Worm (Caenorhabditis elegans): Measurements from ENCODE around the gene algn-7.

The algn-7 gene

ce11 chrV:19907365-19907764 lies 26.8 kb downstream of the algn-7 start, which contains the start of gene fars-2:
Gene fars-2 (minus strand): TSS chrV:19907434.
- TF ChIP-seq dmd-4 (tag; optimal IDR thresholded peaks at IDR 0.05): no peak
- no peak for TF ChIP-seq C34F6.9 (tag; optimal IDR thresholded peaks at IDR 0.05)
- no peak for TF ChIP-seq ceh-82 (tag; optimal IDR thresholded peaks at IDR 0.05)
- no peak for TF ChIP-seq sem-4 (tag; optimal IDR thresholded peaks at IDR 0.05)
- no peak for TF ChIP-seq mbf-1 (tag; optimal IDR thresholded peaks at IDR 0.05)
- no peak for TF ChIP-seq F13H6.1 (tag; optimal IDR thresholded peaks at IDR 0.05)
- no peak for TF ChIP-seq nhr-77 (tag; optimal IDR thresholded peaks at IDR 0.05)
- TF ChIP-seq elt-3 (tag; optimal IDR thresholded peaks at IDR 0.05): no peak
- TF ChIP-seq unc-55 (GFP tag; optimal IDR thresholded peaks at IDR 0.05): no peak
- no peak for TF ChIP-seq mab-5 (tag; optimal IDR thresholded peaks at IDR 0.05)
- TF ChIP-seq lin-39 (tag; optimal IDR thresholded peaks at IDR 0.05): no peak
- no peak for TF ChIP-seq nhr-12 (tag; optimal IDR thresholded peaks at IDR 0.05)
- TF ChIP-seq gmeb-1 (tag; optimal IDR thresholded peaks at IDR 0.05): no peak
- no peak for TF ChIP-seq skn-1 (tag; optimal IDR thresholded peaks at IDR 0.05)
- no peak for TF ChIP-seq nhr-23 (tag; optimal IDR thresholded peaks at IDR 0.05)

- TF ChIP-seq egl-27 (tag; optimal IDR thresholded peaks at IDR 0.05): no peak
- no peak for TF ChIP-seq nhr-237 (tag; optimal IDR thresholded peaks at IDR 0.05)
- no peak for TF ChIP-seq nhr-77 (tag; optimal IDR thresholded peaks at IDR 0.05)
- TF ChIP-seq ztf-11 (tag; optimal IDR thresholded peaks at IDR 0.05): no peak
- TF ChIP-seq elt-1 (tag; optimal IDR thresholded peaks at IDR 0.05): no peak
- no peak for TF ChIP-seq nhr-11 (tag; optimal IDR thresholded peaks at IDR 0.05)
- no peak for TF ChIP-seq snpc-4 (tag; optimal IDR thresholded peaks at IDR 0.05)
- no peak for TF ChIP-seq ceh-16 (tag; optimal IDR thresholded peaks at IDR 0.05)
- TF ChIP-seq Y55F3AM.14 (GFP tag; optimal IDR thresholded peaks at IDR 0.05): no peak
- no peak for TF ChIP-seq blmp-1 (tag; optimal IDR thresholded peaks at IDR 0.05; ENCODE audit: insufficient read depth)
- no peak for TF ChIP-seq fos-1 (tag; optimal IDR thresholded peaks at IDR 0.05)
- no peak for TF ChIP-seq ztf-1 (GFP tag; conservative IDR thresholded peaks at IDR 0.05)
- no peak for TF ChIP-seq lin-11 (tag; optimal IDR thresholded peaks at IDR 0.05)
- no peak for TF ChIP-seq peb-1 (tag; optimal IDR thresholded peaks at IDR 0.05)
- no peak for TF ChIP-seq nhr-25 (tag; optimal IDR thresholded peaks at IDR 0.05)
- no peak for TF ChIP-seq gmeb-1 (tag; optimal IDR thresholded peaks at IDR 0.05)
- TF ChIP-seq unc-39 (tag; optimal IDR thresholded peaks at IDR 0.05): no peak
- TF ChIP-seq mbf-1 (tag; optimal IDR thresholded peaks at IDR 0.05): no peak
- no peak for TF ChIP-seq lin-39 (tag; optimal IDR thresholded peaks at IDR 0.05)
- no peak for TF ChIP-seq lin-13 (GFP tag; optimal IDR thresholded peaks at IDR 0.05)
These were observed 28.1 kb downstream of the algn-7 start for ce11 chrV:19905988-19906387.

- TF ChIP-seq ceh-16 (tag; optimal IDR thresholded peaks at IDR 0.05): no peak
- TF ChIP-seq alr-1 (tag; optimal IDR thresholded peaks at IDR 0.05): no peak
- no peak for TF ChIP-seq elt-3 (tag; optimal IDR thresholded peaks at IDR 0.05)
- TF ChIP-seq lin-13 (GFP tag; optimal IDR thresholded peaks at IDR 0.05): no peak
- no peak for TF ChIP-seq mab-5 (tag; optimal IDR thresholded peaks at IDR 0.05)
- no peak for TF ChIP-seq nhr-77 (tag; optimal IDR thresholded peaks at IDR 0.05)
- TF ChIP-seq nhr-25 (tag; optimal IDR thresholded peaks at IDR 0.05): no peak
- no peak for TF ChIP-seq fos-1 (tag; optimal IDR thresholded peaks at IDR 0.05)
- no peak for TF ChIP-seq nhr-237 (tag; optimal IDR thresholded peaks at IDR 0.05)
- TF ChIP-seq peb-1 (tag; optimal IDR thresholded peaks at IDR 0.05): no peak
- TF ChIP-seq nhr-129 (tag; optimal IDR thresholded peaks at IDR 0.05): no peak
- no peak for TF ChIP-seq sma-9 (GFP tag; optimal IDR thresholded peaks at IDR 0.05)
- TF ChIP-seq sma-9 (tag; optimal IDR thresholded peaks at IDR 0.05): no peak
- TF ChIP-seq egl-27 (tag; optimal IDR thresholded peaks at IDR 0.05): no peak
- TF ChIP-seq nhr-21 (tag; optimal IDR thresholded peaks at IDR 0.05): no peak
- TF ChIP-seq lsy-2 (tag; optimal IDR thresholded peaks at IDR 0.05): no peak
- no peak for TF ChIP-seq nhr-11 (tag; optimal IDR thresholded peaks at IDR 0.05)
- TF ChIP-seq mdl-1 (tag; optimal IDR thresholded peaks at IDR 0.05): no peak
- no peak for TF ChIP-seq lin-11 (tag; optimal IDR thresholded peaks at IDR 0.05)
- no peak for TF ChIP-seq lin-39 (tag; optimal IDR thresholded peaks at IDR 0.05)
These were observed 29.3 kb downstream of the algn-7 start for ce11 chrV:19904790-19905189.

ce11 chrV:19901826-19902225 lies 32.3 kb downstream of the algn-7 start:
- TF ChIP-seq snpc-4 (tag; optimal IDR thresholded peaks at IDR 0.05) (no peak), mdl-1 (tag; optimal IDR thresholded peaks at IDR 0.05) (no peak), C34F6.9 (tag; optimal IDR thresholded peaks at IDR 0.05) (no peak), nhr-23 (tag; optimal IDR thresholded peaks at IDR 0.05) (no peak), ama-1 (optimal IDR thresholded peaks at IDR 0.05) (no peak), gmeb-1 (tag; optimal IDR thresholded peaks at IDR 0.05) (no peak)
